Worm (Caenorhabditis elegans) whole organism, L3 larva: ENCODE data around the gene ran-3.

ENCODE experiments used
- ZK546.5 ChIP-seq: sonication (generic microtip); optimal IDR thresholded peaks from 2 replicates; lab custom pipeline; 2017; ENCODE audit warnings: missing biosample characterization, missing genetic modification characterization
- ceh-28 ChIP-seq: fragments of 150-350 bp; optimal IDR thresholded peaks from 2 replicates; lab custom pipeline; 2014; ENCODE audit warnings: missing biosample characterization, missing genetic modification reagents, missing genetic modification characterization
- lin-15B ChIP-seq: fragments of 150-350 bp; optimal IDR thresholded peaks from 2 replicates; lab custom pipeline; 2014; ENCODE audit warnings: missing biosample characterization, missing genetic modification characterization
- nhr-12 ChIP-seq: fragments of 150-350 bp; optimal IDR thresholded peaks from 2 replicates; lab custom pipeline; 2014; ENCODE audit warnings: missing biosample characterization, missing genetic modification characterization
- nhr-23 ChIP-seq: fragments of 150-350 bp; optimal IDR thresholded peaks from 2 replicates; lab custom pipeline; 2014; ENCODE audit warnings: missing biosample characterization, missing genetic modification reagents, missing genetic modification characterization
- nhr-28 ChIP-seq: fragments of 150-350 bp; optimal IDR thresholded peaks from 2 replicates; lab custom pipeline; 2014; ENCODE audit warnings: missing biosample characterization, missing genetic modification characterization
- pha-4 ChIP-seq: fragments of 150-350 bp; optimal IDR thresholded peaks from 2 replicates; lab custom pipeline; 2014; ENCODE audit warnings: missing biosample characterization, missing genetic modification reagents, missing genetic modification characterization
- snpc-4 ChIP-seq: fragments of 150-350 bp; optimal IDR thresholded peaks from 2 replicates; lab custom pipeline; 2014; ENCODE audit warnings: missing biosample characterization, missing genetic modification characterization
- tbx-2 ChIP-seq: sonication (generic microtip); optimal IDR thresholded peaks from 2 replicates; lab custom pipeline; 2016; ENCODE audit warnings: mild to moderate bottlenecking, missing genetic modification characterization, missing compliant biosample characterization
- zag-1 ChIP-seq: fragments of 150-350 bp; optimal IDR thresholded peaks from 2 replicates; lab custom pipeline; 2014; ENCODE audit warnings: missing biosample characterization, missing genetic modification characterization
- ztf-4 ChIP-seq: fragments of 150-350 bp; optimal IDR thresholded peaks from 2 replicates; lab custom pipeline; 2014; ENCODE audit warnings: missing biosample characterization, missing genetic modification characterization

DNA sequence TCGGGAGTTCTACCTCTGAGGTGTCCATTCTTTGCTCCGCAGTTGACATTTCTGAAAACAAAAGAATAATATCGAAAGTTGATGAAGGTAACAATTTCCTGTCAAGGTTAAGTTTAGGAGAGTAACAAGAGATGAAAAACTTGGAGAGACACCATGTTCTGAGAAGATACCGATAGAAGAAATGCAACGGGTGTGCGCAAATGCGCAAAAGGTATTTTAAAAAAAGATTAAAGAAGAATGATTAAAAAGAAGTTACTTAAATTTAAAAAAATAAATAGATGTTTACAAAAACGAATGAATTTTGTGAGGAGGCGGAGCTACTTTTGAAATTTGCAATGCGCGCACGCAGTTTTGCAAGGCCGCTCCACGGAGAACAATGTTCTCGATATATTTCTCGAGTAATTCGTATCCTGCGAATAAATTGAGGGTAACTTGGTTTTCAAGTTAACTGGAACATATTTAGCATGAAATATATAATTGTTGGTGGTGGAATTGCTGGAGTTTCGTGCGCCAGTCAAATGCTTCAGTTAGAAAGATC, at the start of gene ran-3, which contains the start of gene C26D10.3:
- TF ChIP-seq ceh-28 (no peak), snpc-4 (tag; lab: Kevin White, UChicago) (no peak), nhr-28 (tag; lab: Kevin White, UChicago) (no peak), pha-4 (tag; lab: Kevin White, UChicago) (peak; percentile 95), zag-1 (tag; lab: Kevin White, UChicago) (no peak), ztf-4 (tag; lab: Kevin White, UChicago) (no peak), nhr-23 (tag; lab: Kevin White, UChicago) (peak; percentile 36), lin-15B (tag; lab: Kevin White, UChicago) (no peak), nhr-12 (no peak), tbx-2 (no peak), ZK546.5 (tag; lab: Kevin White, UChicago) (no peak)
